Worm (Caenorhabditis elegans) whole organism, L2 larva: ENCODE measurements around the gene timp-1.

Experiments
- C34F6.9 ChIP-seq: fragments of 150-350 bp; optimal IDR thresholded peaks from 2 replicates; lab custom pipeline; 2014; ENCODE audit warnings: missing biosample characterization, missing genetic modification characterization
- F13H6.1 ChIP-seq: sonication (generic microtip); optimal IDR thresholded peaks from 2 replicates; lab custom pipeline; 2016; ENCODE audit warnings: missing genetic modification characterization, missing compliant biosample characterization
- Y55F3AM.14 ChIP-seq: fragments of 200-800 bp; sonication (Bioruptor generic); optimal IDR thresholded peaks from 2 replicates; lab custom pipeline; 2018; ENCODE audit warnings: mild to moderate bottlenecking, missing genetic modification characterization, missing compliant biosample characterization
- ama-1 ChIP-seq: fragments of 150-350 bp; optimal IDR thresholded peaks from 2 replicates; lab custom pipeline; 2018; ENCODE audit warnings: inconsistent platforms
- ceh-16 ChIP-seq: fragments of 150-350 bp; optimal IDR thresholded peaks from 2 replicates; lab custom pipeline; 2014; ENCODE audit warnings: missing biosample characterization, missing genetic modification characterization
- crh-2 ChIP-seq: sonication (generic microtip); optimal IDR thresholded peaks from 2 replicates; lab custom pipeline; 2017; ENCODE audit warnings: missing biosample characterization, missing genetic modification characterization
- dmd-4 ChIP-seq: sonication (generic microtip); optimal IDR thresholded peaks from 2 replicates; lab custom pipeline; 2017; ENCODE audit warnings: missing biosample characterization, missing genetic modification characterization
- egl-27 ChIP-seq: sonication (generic microtip); optimal IDR thresholded peaks from 3 replicates; lab custom pipeline; 2017; ENCODE audit warnings: missing biosample characterization, missing genetic modification reagents, missing genetic modification characterization
- elt-1 ChIP-seq: fragments of 150-350 bp; optimal IDR thresholded peaks from 2 replicates; lab custom pipeline; 2014; ENCODE audit warnings: missing biosample characterization, missing genetic modification characterization
- elt-3 ChIP-seq: sonication (generic microtip); optimal IDR thresholded peaks from 2 replicates; lab custom pipeline; 2017; ENCODE audit warnings: missing biosample characterization, missing genetic modification characterization
- fos-1 ChIP-seq: fragments of 150-350 bp; optimal IDR thresholded peaks from 2 replicates; lab custom pipeline; 2014; ENCODE audit warnings: missing biosample characterization, missing genetic modification characterization
- gmeb-1 ChIP-seq: fragments of 150-350 bp; optimal IDR thresholded peaks from 2 replicates; lab custom pipeline; 2014; ENCODE audit warnings: missing biosample characterization, missing genetic modification characterization
- lsy-2 ChIP-seq, 2 experiments: fragments of 150-350 bp in 1 of 2; sonication (generic microtip) in 1 of 2; optimal IDR thresholded peaks; 2 replicates each; lab custom pipeline; 2014 to 2017; ENCODE audit warnings: missing biosample characterization in 2 of 2, missing genetic modification characterization in 2 of 2
- mab-5 ChIP-seq: fragments of 150-350 bp; optimal IDR thresholded peaks from 2 replicates; lab custom pipeline; 2014; ENCODE audit warnings: missing biosample characterization, missing genetic modification characterization
- mbf-1 ChIP-seq: sonication (generic microtip); optimal IDR thresholded peaks from 2 replicates; lab custom pipeline; 2017; ENCODE audit warnings: missing biosample characterization, missing genetic modification characterization
- nhr-10 ChIP-seq: sonication (generic microtip); optimal IDR thresholded peaks from 2 replicates; lab custom pipeline; 2017; ENCODE audit warnings: missing biosample characterization, missing genetic modification characterization
- nhr-12 ChIP-seq: fragments of 150-350 bp; optimal IDR thresholded peaks from 2 replicates; lab custom pipeline; 2014; ENCODE audit warnings: missing biosample characterization, missing genetic modification characterization
- nhr-21 ChIP-seq: fragments of 150-350 bp; optimal IDR thresholded peaks from 2 replicates; lab custom pipeline; 2014; ENCODE audit warnings: missing biosample characterization, missing genetic modification characterization
- nhr-23 ChIP-seq: fragments of 150-350 bp; optimal IDR thresholded peaks from 2 replicates; lab custom pipeline; 2014; ENCODE audit warnings: missing biosample characterization, missing genetic modification reagents, missing genetic modification characterization
- nhr-77 ChIP-seq: fragments of 150-350 bp; optimal IDR thresholded peaks from 2 replicates; lab custom pipeline; 2014; ENCODE audit warnings: missing biosample characterization, missing genetic modification characterization
- peb-1 ChIP-seq: fragments of 150-350 bp; optimal IDR thresholded peaks from 2 replicates; lab custom pipeline; 2014; ENCODE audit warnings: missing biosample characterization, missing genetic modification characterization
- sem-4 ChIP-seq: fragments of 150-350 bp; optimal IDR thresholded peaks from 2 replicates; lab custom pipeline; 2014; ENCODE audit warnings: missing biosample characterization, missing genetic modification reagents, missing genetic modification characterization
- sma-3 ChIP-seq: sonication (generic microtip); optimal IDR thresholded peaks from 2 replicates; lab custom pipeline; 2016; ENCODE audit warnings: missing genetic modification reagents, missing genetic modification characterization, missing compliant biosample characterization
- sma-9 ChIP-seq, 2 experiments: fragments of 150-350 bp in 1 of 2; sonication (generic microtip) in 1 of 2; optimal IDR thresholded peaks; 2 replicates each; lab custom pipeline; 2014 to 2016; ENCODE audit warnings: missing genetic modification characterization in 2 of 2, mild to moderate bottlenecking in 1 of 2, missing biosample characterization in 1 of 2, missing compliant biosample characterization in 1 of 2, missing genetic modification reagents in 1 of 2, moderate library complexity in 1 of 2
- unc-55 ChIP-seq: fragments of 150-350 bp; sonication (generic microtip); optimal IDR thresholded peaks from 3 replicates; lab custom pipeline; 2014; ENCODE audit warnings: missing biosample characterization, missing genetic modification reagents, missing genetic modification characterization

timp-1 gene

ce11 chrV:8201229-8201858, 5.7 kb upstream of the timp-1 start, which contains the start of gene cri-2:
TSS of gene cri-2 (plus strand) at chrV:8201808.
- TF ChIP-seq C34F6.9 (tag; lab: Kevin White, UChicago) (no peak), F13H6.1 (tag; lab: Kevin White, UChicago) (no peak), sma-9 (GFP tag; optimal IDR thresholded peaks at IDR 0.05; lab: Kevin White, UChicago) (peak; percentile 18), sma-9 (tag; optimal IDR thresholded peaks at IDR 0.05; lab: Kevin White, UChicago) (no peak), nhr-12 (tag; lab: Kevin White, UChicago) (no peak), mbf-1 (no peak), sem-4 (tag; lab: Kevin White, UChicago) (peak; percentile 36), sma-3 (GFP tag; lab: Kevin White, UChicago) (peak; percentile 27), nhr-23 (no peak), lsy-2 (tag; optimal IDR thresholded peaks at IDR 0.05; lab: Kevin White, UChicago) (peak in 1 of 2 experiments; percentile 19), fos-1 (tag; lab: Kevin White, UChicago) (peak; percentile 56)

DNA sequence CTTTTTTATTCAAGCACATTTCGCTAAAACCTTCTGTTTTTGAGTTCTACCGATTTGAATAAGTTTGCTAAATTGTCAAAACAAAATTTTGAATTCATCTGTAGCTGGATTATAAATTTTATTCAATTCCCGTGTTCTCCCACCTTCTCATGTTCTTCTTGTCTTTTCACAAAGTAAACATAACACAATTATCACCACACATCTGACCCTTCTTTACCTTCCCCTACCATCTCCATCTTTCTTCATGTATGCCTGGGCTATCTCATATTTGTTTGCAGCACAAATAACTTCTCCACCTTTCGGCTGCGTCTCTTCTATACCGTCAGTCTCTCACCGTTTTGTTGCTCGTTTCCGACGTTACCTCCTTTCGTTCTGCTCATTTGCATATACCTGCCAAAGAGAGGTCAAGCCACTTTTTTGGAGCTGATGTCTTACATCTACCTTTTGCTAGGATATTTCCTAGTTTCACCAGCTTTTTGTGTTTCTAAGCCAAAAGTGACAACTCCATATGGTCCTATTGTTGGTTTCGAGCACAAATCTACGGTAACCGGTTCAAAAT, 3.9 kb upstream of the timp-1 start, which contains the start of gene cest-17:
Gene cest-17, plus strand, starts transcription at position 248 of the 559 bp plus-strand sequence.
- TF ChIP-seq nhr-77 (tag; lab: Kevin White, UChicago) = no peak
- TF ChIP-seq fos-1 (tag; lab: Kevin White, UChicago) = peak; percentile 26
- no peak for TF ChIP-seq mbf-1

- TF ChIP-seq lsy-2 (tag; optimal IDR thresholded peaks at IDR 0.05; lab: Kevin White, UChicago) = no peak
- TF ChIP-seq mab-5 = peak; percentile 17
These were observed 3.5 kb downstream of the timp-1 start for ce11 chrV:8210527-8210926.

DNA sequence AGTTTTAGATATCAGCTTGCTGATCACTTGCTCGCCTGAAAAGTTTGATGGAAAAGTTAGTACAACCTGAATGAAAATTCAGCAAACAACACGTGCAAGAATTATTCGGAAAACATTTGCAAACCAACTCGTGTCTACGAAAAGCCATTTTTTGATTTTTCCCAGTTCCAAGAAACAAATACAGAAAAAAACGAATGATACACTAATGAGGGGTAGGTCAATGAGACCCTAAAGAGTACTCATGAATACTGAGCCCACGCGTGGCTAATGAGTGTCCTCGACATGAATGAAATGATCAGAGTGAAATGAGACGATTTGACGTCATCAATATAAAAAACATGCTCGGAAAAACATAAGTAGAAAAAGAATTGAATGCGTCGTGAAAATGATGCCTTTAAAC, 5.0 kb downstream of the timp-1 start:
- peak; percentile 21 for TF ChIP-seq C34F6.9 (tag; lab: Kevin White, UChicago)
- peak; percentile 1 for TF ChIP-seq nhr-21
- no peak for TF ChIP-seq peb-1 (tag; lab: Kevin White, UChicago)
- TF ChIP-seq lsy-2 (tag; optimal IDR thresholded peaks at IDR 0.05; lab: Kevin White, UChicago) = peak in 1 of 2 experiments; percentile 28
- peak; percentile 7 for TF ChIP-seq crh-2 (tag; lab: Kevin White, UChicago)
- TF ChIP-seq elt-3 (tag; lab: Kevin White, UChicago) = no peak
- TF ChIP-seq nhr-77 (tag; lab: Kevin White, UChicago) = no peak
- TF ChIP-seq Y55F3AM.14 (GFP tag; lab: Kevin White, UChicago) = no peak
- peak; percentile 44 for TF ChIP-seq sma-9 (GFP tag; optimal IDR thresholded peaks at IDR 0.05; lab: Kevin White, UChicago)
- no peak for TF ChIP-seq sma-9 (tag; optimal IDR thresholded peaks at IDR 0.05; lab: Kevin White, UChicago)

ce11 chrV:8212816-8213215, 5.8 kb downstream of the timp-1 start:
- TF ChIP-seq elt-1 (no peak), sma-9 (GFP tag; optimal IDR thresholded peaks at IDR 0.05; lab: Kevin White, UChicago) (peak; percentile 25), sma-9 (tag; optimal IDR thresholded peaks at IDR 0.05; lab: Kevin White, UChicago) (no peak), fos-1 (tag; lab: Kevin White, UChicago) (peak; percentile 68), nhr-10 (tag; lab: Kevin White, UChicago) (no peak), unc-55 (GFP tag; lab: Kevin White, UChicago) (no peak), gmeb-1 (tag; lab: Kevin White, UChicago) (peak; percentile 8), egl-27 (tag; lab: Kevin White, UChicago) (no peak), nhr-12 (tag; lab: Kevin White, UChicago) (no peak)

DNA sequence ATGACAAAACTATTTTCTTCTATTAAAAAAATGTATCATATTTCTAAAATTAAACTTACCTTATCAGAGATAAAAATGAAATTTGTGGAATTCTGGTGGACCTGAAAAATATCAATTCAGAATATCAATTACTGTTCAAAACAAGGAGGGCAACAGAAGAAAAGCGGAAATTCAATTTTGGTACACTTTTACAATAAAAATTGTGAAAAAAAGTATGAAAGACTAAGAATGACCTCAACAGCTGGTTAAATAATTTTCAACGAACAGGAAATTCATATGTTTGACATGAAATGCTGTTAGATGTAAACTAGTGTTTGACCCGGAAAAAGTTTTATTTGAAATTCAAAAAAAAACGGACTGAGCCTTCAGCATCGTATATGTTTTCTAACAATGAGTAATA, 6.8 kb downstream of the timp-1 start, which contains the start of gene K07C11.7:
Gene K07C11.7, minus strand, starts transcription at position 101 of the 400 bp plus-strand sequence.
- TF ChIP-seq nhr-12 (tag; lab: Kevin White, UChicago) (no peak), egl-27 (tag; lab: Kevin White, UChicago) (no peak), ceh-16 (tag; lab: Kevin White, UChicago) (no peak), crh-2 (tag; lab: Kevin White, UChicago) (no peak), C34F6.9 (tag; lab: Kevin White, UChicago) (no peak)

DNA sequence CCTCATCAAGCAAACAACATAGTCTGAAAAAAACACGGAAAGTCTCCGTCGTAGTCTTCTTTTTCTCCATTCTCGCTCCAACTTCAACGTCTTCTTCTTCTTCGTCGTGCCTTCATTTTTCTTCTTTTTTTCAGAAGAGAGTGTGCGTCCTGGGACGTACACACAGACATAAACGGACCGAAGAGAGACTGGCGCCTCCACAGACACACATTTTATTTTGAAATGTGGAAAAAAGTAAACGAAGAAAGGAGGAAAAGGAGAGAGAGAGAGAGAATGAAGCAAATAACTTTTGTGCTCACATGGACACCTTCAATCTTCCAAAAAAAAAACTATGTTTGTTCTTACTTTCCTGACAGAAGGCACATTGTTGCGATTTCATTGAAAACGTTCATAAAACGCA, 8.1 kb downstream of the timp-1 start:
- no peak for TF ChIP-seq Y55F3AM.14 (GFP tag; lab: Kevin White, UChicago)
- TF ChIP-seq ama-1 (lab: Kevin White, UChicago) = peak; percentile 5
- no peak for TF ChIP-seq dmd-4 (tag; lab: Kevin White, UChicago)
- peak; percentile 68 for TF ChIP-seq unc-55 (GFP tag; lab: Kevin White, UChicago)
- TF ChIP-seq C34F6.9 (tag; lab: Kevin White, UChicago) = peak; percentile 20
